Fruit fly (Drosophila melanogaster) whole organism, embryonic: Measurements from ENCODE around the gene CG43401.
A peak's percentile ranks its signal among the peaks of the same experiment; 100 is the strongest.

Experiments
- ATbp ChIP-seq: fragments of 200-800 bp; sonication (Bioruptor generic); optimal IDR thresholded peaks from 2 replicates; lab custom pipeline; 2017; ENCODE audit warnings: missing biosample characterization, mild to moderate bottlenecking, missing genetic modification characterization, missing genetic modification reagents
- Blimp-1 ChIP-seq: fragments of 200-800 bp; sonication (Bioruptor generic); optimal IDR thresholded peaks from 3 replicates; lab custom pipeline; 2018; ENCODE audit warnings: missing biosample characterization, missing genetic modification characterization, mild to moderate bottlenecking, moderate library complexity, missing genetic modification reagents
- CG10267 ChIP-seq: fragments of 200-800 bp; sonication (Bioruptor generic); optimal IDR thresholded peaks from 2 replicates; lab custom pipeline; 2018; ENCODE audit warnings: missing biosample characterization, mild to moderate bottlenecking, missing genetic modification characterization, moderate library complexity
- CG11093 ChIP-seq: fragments of 200-800 bp; sonication (Bioruptor generic); IDR thresholded peaks from 3 replicates; pipeline ENCODE4 v1.3.6; 2022; ENCODE audit warnings: missing biosample characterization, missing genetic modification characterization
- CG11247 ChIP-seq: fragments of 200-800 bp; sonication (Bioruptor generic); IDR thresholded peaks from 2 replicates; pipeline ENCODE4 v1.3.6; 2022; ENCODE audit warnings: missing biosample characterization, missing genetic modification characterization
- CG13123 ChIP-seq: fragments of 200-800 bp; sonication (Bioruptor generic); optimal IDR thresholded peaks from 2 replicates; lab custom pipeline; 2016; ENCODE audit warnings: missing biosample characterization, missing genetic modification characterization
- CG16815 ChIP-seq: fragments of 200-800 bp; sonication (Bioruptor generic); optimal IDR thresholded peaks from 3 replicates; lab custom pipeline; 2017; ENCODE audit warnings: missing biosample characterization, mild to moderate bottlenecking, missing genetic modification characterization
- CG18476 ChIP-seq: fragments of 200-800 bp; sonication (Bioruptor generic); optimal IDR thresholded peaks from 2 replicates; lab custom pipeline; 2016; ENCODE audit warnings: missing biosample characterization, mild to moderate bottlenecking, missing genetic modification characterization
- CG2120 ChIP-seq: fragments of 200-800 bp; sonication (Bioruptor generic); optimal IDR thresholded peaks from 3 replicates; lab custom pipeline; 2016; ENCODE audit warnings: missing biosample characterization, missing genetic modification characterization
- CG30020 ChIP-seq: fragments of 200-800 bp; optimal IDR thresholded peaks from 2 replicates; lab custom pipeline; 2019; ENCODE audit warnings: missing biosample characterization, mild to moderate bottlenecking, missing genetic modification characterization, moderate library complexity
- CG32772 ChIP-seq: fragments of 200-800 bp; sonication (Bioruptor generic); IDR thresholded peaks from 2 replicates; pipeline ENCODE4 v1.3.6; 2022; ENCODE audit warnings: missing biosample characterization, missing genetic modification characterization
- CG34376 ChIP-seq: fragments of 200-800 bp; sonication (Bioruptor generic); optimal IDR thresholded peaks from 2 replicates; lab custom pipeline; 2018; ENCODE audit warnings: missing biosample characterization, mild to moderate bottlenecking, missing genetic modification characterization
- CG3847 ChIP-seq: fragments of 200-800 bp; sonication (Bioruptor generic); IDR thresholded peaks from 2 replicates; pipeline ENCODE4 v1.3.6; 2022; ENCODE audit warnings: missing biosample characterization, missing genetic modification characterization
- CG5245 ChIP-seq: fragments of 200-800 bp; sonication (Bioruptor generic); optimal IDR thresholded peaks from 3 replicates; lab custom pipeline; 2016; ENCODE audit warnings: missing biosample characterization, missing genetic modification characterization
- CG6272 ChIP-seq: fragments of 200-800 bp; sonication (Bioruptor generic); IDR thresholded peaks from 2 replicates; pipeline ENCODE4 v1.3.6; 2022; ENCODE audit warnings: missing biosample characterization, missing genetic modification characterization
- CG6654 ChIP-seq: fragments of 200-800 bp; sonication (Bioruptor generic); optimal IDR thresholded peaks from 2 replicates; lab custom pipeline; 2017; ENCODE audit warnings: missing biosample characterization, mild to moderate bottlenecking, missing genetic modification characterization
- CG7357 ChIP-seq: fragments of 200-800 bp; sonication (Bioruptor generic); IDR thresholded peaks from 3 replicates; pipeline ENCODE4 v1.3.6; 2022; ENCODE audit warnings: missing biosample characterization, missing genetic modification characterization
- CG7963 ChIP-seq: fragments of 200-800 bp; sonication (Bioruptor generic); IDR thresholded peaks from 3 replicates; pipeline ENCODE4 v1.3.6; 2022; ENCODE audit warnings: missing biosample characterization, missing genetic modification characterization; ENCODE audit not compliant: partially characterized antibody
- CG9609 ChIP-seq: fragments of 200-800 bp; sonication (Bioruptor generic); optimal IDR thresholded peaks from 3 replicates; lab custom pipeline; 2016; ENCODE audit warnings: missing biosample characterization, missing genetic modification characterization
- CG9817 ChIP-seq: fragments of 200-800 bp; sonication (Bioruptor generic); optimal IDR thresholded peaks from 2 replicates; lab custom pipeline; 2018; ENCODE audit warnings: missing biosample characterization, mild to moderate bottlenecking, missing genetic modification characterization, moderate library complexity
- CG9876 ChIP-seq: fragments of 200-800 bp; sonication (Bioruptor generic); optimal IDR thresholded peaks from 2 replicates; lab custom pipeline; 2016; ENCODE audit warnings: missing biosample characterization, missing genetic modification characterization
- Chrac-16 ChIP-seq: fragments of 200-800 bp; sonication (Bioruptor generic); optimal IDR thresholded peaks from 3 replicates; lab custom pipeline; 2016; ENCODE audit warnings: missing biosample characterization, missing genetic modification characterization
- CoRest ChIP-seq: fragments of 200-800 bp; sonication (Bioruptor generic); optimal IDR thresholded peaks from 3 replicates; lab custom pipeline; 2018; ENCODE audit warnings: missing biosample characterization, mild to moderate bottlenecking, missing genetic modification characterization, moderate library complexity
- ERR ChIP-seq: fragments of 200-800 bp; sonication (Bioruptor generic); optimal IDR thresholded peaks from 2 replicates; lab custom pipeline; 2016; ENCODE audit warnings: missing biosample characterization, missing genetic modification characterization
- Ets97D ChIP-seq: fragments of 200-800 bp; sonication (Bioruptor generic); optimal IDR thresholded peaks from 3 replicates; lab custom pipeline; 2016; ENCODE audit warnings: missing biosample characterization, missing genetic modification characterization
- Fer2 ChIP-seq: fragments of 200-800 bp; sonication (Bioruptor generic); optimal IDR thresholded peaks from 2 replicates; lab custom pipeline; 2018; ENCODE audit warnings: missing biosample characterization, mild to moderate bottlenecking, missing genetic modification characterization, moderate library complexity
- H2.0 ChIP-seq: fragments of 200-800 bp; sonication (Bioruptor generic); IDR thresholded peaks from 2 replicates; pipeline ENCODE4 v1.3.6; 2022; ENCODE audit warnings: missing biosample characterization, missing genetic modification characterization
- Hand ChIP-seq: fragments of 200-800 bp; sonication (Bioruptor generic); optimal IDR thresholded peaks from 2 replicates; lab custom pipeline; 2017; ENCODE audit warnings: mild to moderate bottlenecking, missing biosample characterization, missing genetic modification reagents, missing genetic modification characterization
- Poxn ChIP-seq: fragments of 200-800 bp; sonication (Bioruptor generic); IDR thresholded peaks from 2 replicates; pipeline ENCODE4 v1.3.6; 2022; ENCODE audit warnings: missing biosample characterization, missing genetic modification characterization
- Tbp ChIP-seq: fragments of >200 bp; optimal IDR thresholded peaks from 2 replicates; lab custom pipeline; 2018; ENCODE audit warnings: missing biosample characterization, missing genetic modification characterization
- Vsx1 ChIP-seq: fragments of 200-800 bp; sonication (Bioruptor generic); optimal IDR thresholded peaks from 2 replicates; lab custom pipeline; 2017; ENCODE audit warnings: missing biosample characterization, mild to moderate bottlenecking, missing genetic modification characterization, missing genetic modification reagents
- ash1 ChIP-seq: fragments of 200-800 bp; sonication (Bioruptor generic); optimal IDR thresholded peaks from 2 replicates; lab custom pipeline; 2018; ENCODE audit warnings: missing biosample characterization, mild to moderate bottlenecking, missing genetic modification characterization
- bigmax ChIP-seq: fragments of 200-800 bp; sonication (Bioruptor generic); optimal IDR thresholded peaks from 2 replicates; lab custom pipeline; 2018; ENCODE audit warnings: missing biosample characterization, mild to moderate bottlenecking, missing genetic modification characterization
- da ChIP-seq: fragments of 200-800 bp; sonication (Bioruptor generic); optimal IDR thresholded peaks from 2 replicates; lab custom pipeline; 2016; ENCODE audit warnings: missing biosample characterization, missing genetic modification characterization
- dimm ChIP-seq: fragments of 200-800 bp; sonication (Bioruptor generic); IDR thresholded peaks from 2 replicates; pipeline ENCODE4 v1.3.6; 2022; ENCODE audit warnings: missing biosample characterization, missing genetic modification characterization
- en ChIP-seq: fragments of 200-800 bp; sonication (Bioruptor generic); optimal IDR thresholded peaks from 2 replicates; lab custom pipeline; 2016; ENCODE audit warnings: missing biosample characterization, missing genetic modification characterization
- eve ChIP-seq, 2 experiments: fragments of >200 bp; optimal IDR thresholded peaks; 2 replicates each; lab custom pipeline; 2017; ENCODE audit warnings: missing biosample characterization in 2 of 2, missing genetic modification characterization in 2 of 2
- hb ChIP-seq: fragments of 200-800 bp; sonication (Bioruptor generic); IDR thresholded peaks from 3 replicates; pipeline ENCODE4 v1.3.6; 2022; ENCODE audit warnings: missing biosample characterization, missing genetic modification characterization; ENCODE audit not compliant: partially characterized antibody
- hbn ChIP-seq: fragments of 200-800 bp; sonication (Bioruptor generic); IDR thresholded peaks from 2 replicates; pipeline ENCODE4 v1.3.6; 2022; ENCODE audit warnings: missing biosample characterization, missing genetic modification characterization; ENCODE audit not compliant: partially characterized antibody
- insv ChIP-seq, 2 experiments: fragments of 200-800 bp; sonication (Bioruptor generic); optimal IDR thresholded peaks; 3 replicates each; lab custom pipeline; 2016 to 2018; ENCODE audit warnings: missing biosample characterization in 2 of 2, missing genetic modification characterization in 2 of 2
- jing ChIP-seq: fragments of 200-800 bp; sonication (Bioruptor generic); optimal IDR thresholded peaks from 2 replicates; lab custom pipeline; 2018; ENCODE audit warnings: missing biosample characterization, mild to moderate bottlenecking, missing genetic modification characterization
- odd ChIP-seq: fragments of 200-800 bp; sonication (Bioruptor generic); optimal IDR thresholded peaks from 2 replicates; lab custom pipeline; 2017; ENCODE audit warnings: missing biosample characterization, mild to moderate bottlenecking, missing genetic modification characterization
- ro ChIP-seq: fragments of 200-800 bp; sonication (Bioruptor generic); IDR thresholded peaks from 2 replicates; pipeline ENCODE4 v1.3.6; 2022; ENCODE audit warnings: missing biosample characterization, missing genetic modification characterization
- row ChIP-seq: fragments of 200-800 bp; sonication (Bioruptor generic); IDR thresholded peaks from 3 replicates; pipeline ENCODE4 v1.3.6; 2022; ENCODE audit warnings: missing biosample characterization, missing genetic modification characterization
- sim ChIP-seq: fragments of 200-800 bp; sonication (Bioruptor generic); IDR thresholded peaks from 2 replicates; pipeline ENCODE4 v1.3.6; 2022; ENCODE audit warnings: missing biosample characterization, missing genetic modification characterization
- sqz ChIP-seq: fragments of 200-800 bp; sonication (Bioruptor generic); optimal IDR thresholded peaks from 3 replicates; lab custom pipeline; 2018; ENCODE audit warnings: missing biosample characterization, mild to moderate bottlenecking, missing genetic modification characterization
- ttk ChIP-seq: fragments of 200-800 bp; sonication (Bioruptor generic); IDR thresholded peaks from 2 replicates; pipeline ENCODE4 v2.1.2; 2022; ENCODE audit warnings: missing biosample characterization, missing genetic modification characterization
- tx ChIP-seq: fragments of 200-800 bp; sonication (Bioruptor generic); optimal IDR thresholded peaks from 2 replicates; lab custom pipeline; 2016; ENCODE audit warnings: missing biosample characterization, missing genetic modification characterization
- vvl ChIP-seq: fragments of 200-800 bp; sonication (Bioruptor generic); IDR thresholded peaks from 2 replicates; pipeline ENCODE4 v1.3.6; 2022; ENCODE audit warnings: missing biosample characterization, missing genetic modification characterization
- wor ChIP-seq: fragments of 200-800 bp; sonication (Bioruptor generic); IDR thresholded peaks from 2 replicates; pipeline ENCODE4 v1.3.6; 2022; ENCODE audit warnings: missing biosample characterization, missing genetic modification characterization
- zf30C ChIP-seq: fragments of 200-800 bp; sonication (Bioruptor generic); optimal IDR thresholded peaks from 3 replicates; lab custom pipeline; 2018; ENCODE audit warnings: missing biosample characterization, mild to moderate bottlenecking, missing genetic modification characterization
- zfh2 ChIP-seq: fragments of 200-800 bp; sonication (Bioruptor generic); optimal IDR thresholded peaks from 2 replicates; lab custom pipeline; 2016; ENCODE audit warnings: missing biosample characterization, missing genetic modification characterization

CG43401 gene

dm6 chr2L:1422725-1423124, 5.5 kb upstream of the CG43401 start (continued):
- TF ChIP-seq hb (GFP tag; lab: Robert Waterston, UW) (no peak), CG34376 (GFP tag; lab: Kevin White, UChicago) (no peak), CG13123 (GFP tag; lab: Kevin White, UChicago) (peak; percentile 69), Hand (GFP tag; lab: Kevin White, UChicago) (peak; percentile 2), CG10267 (tag; lab: Kevin White, UChicago) (peak; percentile 75), eve (GFP tag; optimal IDR thresholded peaks at IDR 0.05; lab: Kevin White, UChicago) (peak in 1 of 2 experiments; percentile 88), ERR (peak; percentile 61), CG32772 (GFP tag; lab: Robert Waterston, UW) (peak; percentile 56), CoRest (peak; percentile 75), CG5245 (GFP tag; lab: Kevin White, UChicago) (peak; percentile 90), CG9876 (GFP tag; lab: Kevin White, UChicago) (peak; percentile 29), hbn (GFP tag; lab: Robert Waterston, UW) (no peak), jing (GFP tag; lab: Kevin White, UChicago) (peak; percentile 73), ash1 (GFP tag; lab: Kevin White, UChicago) (no peak), insv (GFP tag; optimal IDR thresholded peaks at IDR 0.05; lab: Kevin White, UChicago) (no peak), ttk (GFP tag; lab: Robert Waterston, UW) (peak; percentile 75), CG3847 (peak; percentile 44), bigmax (GFP tag; lab: Kevin White, UChicago) (no peak), Fer2 (peak; percentile 7), Ets97D (GFP tag; lab: Kevin White, UChicago) (peak; percentile 48), Poxn (GFP tag; lab: Robert Waterston, UW) (no peak), CG9817 (tag; lab: Kevin White, UChicago) (peak; percentile 41), row (GFP tag; lab: Robert Waterston, UW) (peak; percentile 64), CG6654 (GFP tag; lab: Kevin White, UChicago) (peak; percentile 33), sqz (GFP tag; lab: Kevin White, UChicago) (peak; percentile 54), Chrac-16 (GFP tag; lab: Kevin White, UChicago) (peak; percentile 74), CG11247 (GFP tag; lab: Robert Waterston, UW) (peak; percentile 56), zf30C (GFP tag; lab: Kevin White, UChicago) (peak; percentile 66), CG2120 (GFP tag; lab: Kevin White, UChicago) (peak; percentile 65), tx (GFP tag; lab: Kevin White, UChicago) (peak; percentile 74), CG9609 (GFP tag; lab: Kevin White, UChicago) (peak; percentile 66), en (GFP tag; lab: Kevin White, UChicago) (peak; percentile 54), CG30020 (tag; lab: Kevin White, UChicago) (no peak), CG18476 (peak; percentile 53), odd (peak; percentile 50), H2.0 (GFP tag; lab: Robert Waterston, UW) (peak; percentile 60), da (GFP tag; lab: Kevin White, UChicago) (peak; percentile 45), wor (GFP tag; lab: Robert Waterston, UW) (no peak), sim (GFP tag; lab: Robert Waterston, UW) (no peak), CG11093 (GFP tag; lab: Robert Waterston, UW) (0 out of 3 replicates have a peak, but pooled peaks have one; percentile 36), zfh2 (no peak), CG7357 (GFP tag; lab: Robert Waterston, UW) (peak; percentile 59; the same call in 1 of the 3 replicates), Tbp (GFP tag; lab: Kevin White, UChicago) (no peak), CG6272 (peak; percentile 48), ro (GFP tag; lab: Robert Waterston, UW) (0 out of 2 replicates have a peak, but pooled peaks have one; percentile 11), dimm (no peak), vvl (GFP tag; lab: Robert Waterston, UW) (peak; percentile 87), Vsx1 (GFP tag; lab: Kevin White, UChicago) (peak; percentile 68), ATbp (peak; percentile 73), CG16815 (GFP tag; lab: Kevin White, UChicago) (no peak), Blimp-1 (GFP tag; lab: Kevin White, UChicago) (peak; percentile 85), CG7963 (GFP tag; lab: Robert Waterston, UW) (no peak)
